Fruit fly (Drosophila melanogaster) ovary, adult (tissue): ENCODE data around the gene CG32147.

Source experiments
- CG17801 ChIP-seq: fragments of 200-800 bp; optimal IDR thresholded peaks from 2 replicates; lab custom pipeline; 2019; ENCODE audit warnings: missing biosample characterization, mild to moderate bottlenecking, missing genetic modification characterization, moderate library complexity; ENCODE audit not compliant: partially characterized antibody

CG32147 gene

dm6 chr3L:15131278-15131677, 12.6 kb downstream of the CG32147 start, which contains the start of gene CG13457:
Gene CG13457 (minus strand): TSS chr3L:15131378.
- no peak for TF ChIP-seq CG17801 (GFP tag; lab: Kevin White, UChicago)

dm6 chr3L:15125717-15126116, 18.1 kb downstream of the CG32147 start:
- TF ChIP-seq CG17801 (GFP tag; lab: Kevin White, UChicago): no peak

DNA sequence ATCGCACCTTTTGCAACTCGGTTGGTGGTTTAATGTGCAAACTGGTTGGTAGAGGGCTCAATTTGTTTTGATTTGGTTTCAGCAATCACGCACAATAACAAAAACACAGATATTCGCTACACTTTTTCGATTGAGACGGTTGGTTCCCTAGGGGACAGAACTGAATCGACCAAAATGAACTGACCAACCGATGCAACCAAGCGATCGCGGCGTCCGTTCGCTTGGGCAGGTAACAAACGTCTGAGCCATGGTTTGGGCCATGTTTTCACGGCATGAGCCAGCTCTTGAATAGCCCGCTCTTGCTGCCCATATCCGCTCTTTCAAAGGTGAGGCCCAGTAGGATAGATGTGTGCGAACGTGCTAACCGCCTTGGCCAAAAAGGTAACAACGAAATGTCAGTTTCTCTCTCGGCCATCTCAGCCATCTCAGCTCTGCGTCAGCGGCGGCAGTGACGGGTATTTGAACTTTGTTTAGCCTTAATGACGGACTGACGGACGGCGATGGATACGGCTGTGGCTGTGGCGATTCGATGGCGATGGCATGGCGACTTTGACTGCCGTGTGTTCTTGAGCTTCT, 18.7 kb downstream of the CG32147 start, which contains the start of gene CG16959:
CG16959 (minus strand) TSS at position 245 of the 576 bp plus-strand sequence.
- no peak for TF ChIP-seq CG17801 (GFP tag; lab: Kevin White, UChicago)

DNA sequence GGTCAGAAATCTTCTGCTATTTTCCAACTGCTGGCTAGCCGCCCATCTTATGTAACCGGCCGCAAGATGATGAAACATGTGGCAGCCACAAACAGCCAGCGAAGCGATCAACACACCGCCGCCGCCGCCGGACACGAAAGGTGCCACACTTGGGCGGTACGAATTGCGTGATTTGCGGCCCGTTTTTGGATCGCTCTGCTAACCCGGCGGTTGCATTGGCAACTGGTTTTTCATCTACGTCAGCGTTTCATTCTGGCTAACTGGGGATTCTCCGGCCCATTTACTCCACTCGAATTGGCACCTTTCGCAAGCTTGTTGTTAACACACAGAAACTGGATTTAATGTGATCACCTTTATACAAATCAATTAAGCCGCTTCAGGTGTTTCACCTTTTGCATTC, 20.1 kb downstream of the CG32147 start:
- TF ChIP-seq CG17801 (GFP tag; lab: Kevin White, UChicago): no peak

dm6 chr3L:15121272-15121671, 22.6 kb downstream of the CG32147 start, which contains the start of gene CG32847:
Gene CG32847 (plus strand): TSS chr3L:15121572.
- TF ChIP-seq CG17801 (GFP tag; lab: Kevin White, UChicago): no peak

dm6 chr3L:15116536-15116935, 27.3 kb downstream of the CG32147 start, which contains the start of gene Cep135:
Gene Cep135 (plus strand): TSS chr3L:15116737.
- no peak for TF ChIP-seq CG17801 (GFP tag; lab: Kevin White, UChicago)

- no peak for TF ChIP-seq CG17801 (GFP tag; lab: Kevin White, UChicago)
Measured at dm6 chr3L:15113257-15113656, 30.6 kb downstream of the CG32147 start, which contains the start of gene CG13458. Gene CG13458 (plus strand): TSS chr3L:15113557.

DNA sequence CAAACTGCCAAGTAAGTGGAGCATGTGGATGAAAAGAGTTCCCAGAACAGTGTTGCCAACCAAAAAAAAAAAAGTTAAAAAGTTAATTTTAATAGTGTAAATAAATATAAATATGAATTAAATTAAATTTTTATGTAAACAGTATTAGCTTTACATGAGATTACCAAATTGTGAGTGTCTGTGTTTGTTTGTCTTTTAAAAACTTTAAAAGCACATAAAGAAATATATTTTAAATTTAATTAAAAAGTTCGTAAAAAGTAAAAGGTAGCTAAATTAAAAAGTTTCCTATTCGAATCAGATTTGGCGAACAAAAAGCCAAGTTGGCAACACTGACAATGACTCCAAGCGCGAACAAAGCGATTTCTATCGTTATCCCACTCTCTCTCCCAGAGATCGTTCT, 34.9 kb downstream of the CG32147 start:
- no peak for TF ChIP-seq CG17801 (GFP tag; lab: Kevin White, UChicago)

DNA sequence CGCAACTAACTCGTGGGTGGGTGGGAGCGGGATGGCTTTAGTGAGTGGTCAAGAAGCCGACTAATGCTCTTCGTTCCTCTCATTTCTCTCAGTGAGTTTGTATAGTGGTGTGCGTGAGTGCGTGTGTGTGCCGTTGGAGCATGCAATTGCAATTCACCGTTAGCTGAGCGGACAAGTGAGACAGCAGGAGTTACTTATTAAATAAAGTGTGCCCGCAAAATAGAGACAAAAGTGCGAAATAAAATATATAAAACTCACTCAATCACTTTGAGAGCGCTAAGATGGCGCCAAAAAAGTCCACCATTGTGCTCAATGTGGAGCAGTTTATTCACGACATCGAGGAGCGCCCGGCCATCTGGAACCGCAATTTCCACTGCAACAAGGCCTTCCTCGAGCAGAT, 35.3 kb downstream of the CG32147 start:
- no peak for TF ChIP-seq CG17801 (GFP tag; lab: Kevin White, UChicago)

- TF ChIP-seq CG17801 (GFP tag; lab: Kevin White, UChicago): peak; percentile 76
Measured at dm6 chr3L:15107776-15108379, 36.0 kb downstream of the CG32147 start.

DNA sequence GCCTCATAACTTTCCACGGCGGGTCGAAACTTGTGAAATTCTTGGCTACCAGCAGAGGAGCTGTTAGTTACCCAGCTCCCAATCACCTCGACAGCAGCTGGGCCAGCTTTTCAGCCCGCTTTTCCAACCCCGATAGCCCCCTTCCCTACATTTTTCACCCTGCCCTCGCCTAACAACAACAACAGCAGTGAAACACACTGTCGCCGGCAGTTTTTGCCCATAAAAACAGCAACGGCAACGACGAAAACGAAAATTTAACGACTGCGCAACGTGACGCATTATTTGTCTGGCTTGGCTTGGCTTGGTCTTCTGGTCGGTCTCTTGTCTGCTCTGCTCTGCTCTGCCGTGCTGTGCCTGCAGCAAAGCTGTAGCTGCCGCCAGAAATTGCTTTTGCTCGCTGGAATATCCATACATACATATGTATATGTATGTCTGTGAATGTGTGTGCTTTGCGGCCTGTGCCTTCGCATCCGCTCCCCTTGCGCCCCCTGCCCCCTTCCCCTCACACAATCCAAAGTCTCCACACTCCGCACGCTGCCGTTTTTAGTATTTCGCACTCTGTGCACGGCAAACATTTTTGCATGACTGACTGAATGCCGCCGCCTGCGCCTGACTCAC, 36.6 kb downstream of the CG32147 start:
- no peak for TF ChIP-seq CG17801 (GFP tag; lab: Kevin White, UChicago)

dm6 chr3L:15105566-15106207, 38.2 kb downstream of the CG32147 start, which contains the start of gene CG45071:
Gene CG45071 (plus strand): TSS chr3L:15105882.
- no peak for TF ChIP-seq CG17801 (GFP tag; lab: Kevin White, UChicago)

DNA sequence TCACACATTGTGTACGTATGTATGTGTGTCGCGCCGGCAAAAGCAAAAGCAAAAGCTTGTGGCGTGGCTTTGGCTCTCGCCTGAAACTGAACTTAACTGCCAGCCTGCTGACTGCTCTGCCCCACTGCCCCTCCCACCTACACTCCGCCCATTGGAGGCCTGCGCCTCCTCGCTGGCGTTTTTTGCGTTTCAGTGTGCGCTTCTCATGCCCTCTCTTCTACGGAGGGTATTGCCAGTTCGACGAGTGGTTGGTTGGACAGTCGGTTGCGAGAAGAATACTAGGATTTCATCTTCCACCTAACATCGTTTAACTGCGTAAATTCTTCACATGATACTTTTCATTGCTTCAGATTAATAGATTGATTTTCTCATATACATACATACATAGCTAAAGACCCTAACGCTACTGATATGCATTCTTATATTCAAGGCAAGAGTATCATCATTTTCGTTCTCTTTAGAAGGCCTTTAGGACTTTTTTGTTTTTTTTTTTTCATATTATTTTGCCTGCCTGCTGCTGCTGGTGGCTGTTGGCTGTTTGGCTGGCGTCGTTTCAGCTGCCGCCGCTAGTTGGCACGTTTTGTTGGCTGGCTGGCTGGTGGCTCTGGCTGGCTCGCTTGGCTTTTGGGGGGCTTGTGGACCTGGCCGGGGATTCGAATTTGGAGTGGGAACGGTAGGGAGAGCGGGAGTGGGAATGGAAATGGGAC, 38.9 kb downstream of the CG32147 start:
- TF ChIP-seq CG17801 (GFP tag; lab: Kevin White, UChicago): no peak

DNA sequence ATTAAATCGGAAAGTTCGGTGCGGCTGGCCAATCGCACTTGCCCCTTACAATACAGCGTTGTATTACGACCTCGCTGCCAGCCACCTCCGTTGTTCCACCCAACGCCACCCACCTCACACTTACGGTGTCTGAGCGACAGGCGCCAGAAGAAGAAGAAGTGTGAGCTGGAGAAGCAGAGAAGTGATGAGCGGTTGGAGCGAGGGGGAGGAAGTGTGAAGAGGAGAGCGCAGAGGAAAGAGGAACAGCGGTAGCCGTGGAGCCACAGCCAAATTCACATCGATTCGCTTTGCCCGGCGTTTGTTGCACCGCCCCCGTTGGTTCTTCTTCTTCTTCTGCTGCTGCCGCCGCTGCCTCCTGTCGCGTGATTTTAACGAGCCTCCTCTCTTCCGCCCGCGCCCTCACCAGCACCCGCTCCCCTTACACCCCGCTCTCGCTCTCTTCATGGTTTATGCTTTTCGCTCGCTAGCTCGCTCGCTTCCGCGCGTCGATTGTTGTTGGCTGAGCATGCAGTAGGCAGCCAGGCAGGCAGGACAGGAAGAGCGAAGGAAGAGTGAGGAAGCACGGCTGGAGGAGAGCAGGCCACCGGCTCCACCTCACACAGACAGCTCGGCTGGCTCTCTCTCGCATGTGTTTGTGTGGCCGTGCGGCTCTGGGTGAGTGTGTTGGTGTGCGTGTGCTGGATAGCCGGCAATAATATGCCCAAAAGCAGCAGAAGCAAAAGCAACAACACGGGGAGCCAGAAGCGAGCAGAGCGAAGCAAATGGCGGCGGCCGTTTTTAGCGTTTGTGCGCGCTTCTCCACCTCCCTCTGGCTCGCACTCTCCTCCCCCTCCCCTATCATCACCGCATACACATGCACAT, 39.6 kb downstream of the CG32147 start:
- TF ChIP-seq CG17801 (GFP tag; lab: Kevin White, UChicago): no peak
